Fruit fly (Drosophila melanogaster) whole organism, pupa: ENCODE measurements around the gene bt.
A peak's percentile ranks its signal among the peaks of the same experiment; 100 is the strongest.

ENCODE experiments used
- CG10348 ChIP-seq: fragments of 200-800 bp; sonication (Bioruptor generic); IDR thresholded peaks from 2 replicates; pipeline ENCODE4 v1.3.6; 2022; ENCODE audit warnings: missing biosample characterization, missing genetic modification characterization
- CG12605 ChIP-seq: fragments of 200-800 bp; sonication (Bioruptor generic); IDR thresholded peaks from 2 replicates; pipeline ENCODE4 v1.3.6; 2022; ENCODE audit warnings: missing biosample characterization, missing genetic modification characterization
- CG13204 ChIP-seq: fragments of 200-800 bp; sonication (Bioruptor generic); optimal IDR thresholded peaks from 2 replicates; lab custom pipeline; 2018; ENCODE audit warnings: missing biosample characterization, mild to moderate bottlenecking, missing genetic modification characterization, moderate library complexity
- CG14655 ChIP-seq: fragments of 200-800 bp; sonication (Bioruptor generic); optimal IDR thresholded peaks from 3 replicates; lab custom pipeline; 2017; ENCODE audit warnings: mild to moderate bottlenecking, missing biosample characterization, missing genetic modification reagents, missing genetic modification characterization
- CG15710 ChIP-seq: fragments of 200-800 bp; sonication (Bioruptor generic); optimal IDR thresholded peaks from 2 replicates; lab custom pipeline; 2018; ENCODE audit warnings: missing biosample characterization, mild to moderate bottlenecking, missing genetic modification characterization, moderate library complexity
- CG17806 ChIP-seq: fragments of 200-800 bp; sonication (Bioruptor generic); optimal IDR thresholded peaks from 2 replicates; lab custom pipeline; 2018; ENCODE audit warnings: missing biosample characterization, mild to moderate bottlenecking, missing genetic modification characterization, moderate library complexity
- CG32121 ChIP-seq: fragments of 200-800 bp; sonication (Bioruptor generic); IDR thresholded peaks from 2 replicates; pipeline ENCODE4 v1.3.6; 2022; ENCODE audit warnings: missing biosample characterization, missing genetic modification characterization
- CG34367 ChIP-seq: fragments of 200-800 bp; sonication (Bioruptor generic); optimal IDR thresholded peaks from 2 replicates; lab custom pipeline; 2018; ENCODE audit warnings: missing biosample characterization, mild to moderate bottlenecking, missing genetic modification characterization
- CG4496 ChIP-seq: fragments of 200-800 bp; sonication (Bioruptor generic); IDR thresholded peaks from 3 replicates; pipeline ENCODE4 v1.3.6; 2022; ENCODE audit warnings: missing biosample characterization, missing genetic modification characterization
- CG8159 ChIP-seq: fragments of 200-800 bp; sonication (Bioruptor generic); optimal IDR thresholded peaks from 3 replicates; lab custom pipeline; 2018; ENCODE audit warnings: missing biosample characterization, mild to moderate bottlenecking, missing genetic modification characterization, moderate library complexity
- CG8301 ChIP-seq: fragments of 200-800 bp; sonication (Bioruptor generic); optimal IDR thresholded peaks from 2 replicates; lab custom pipeline; 2018; ENCODE audit warnings: missing biosample characterization, mild to moderate bottlenecking, missing genetic modification characterization
- CG9948 ChIP-seq: fragments of 200-800 bp; sonication (Bioruptor generic); optimal IDR thresholded peaks from 2 replicates; lab custom pipeline; 2018; ENCODE audit warnings: missing biosample characterization, mild to moderate bottlenecking, missing genetic modification characterization, moderate library complexity
- D1 ChIP-seq: fragments of 200-800 bp; sonication (Bioruptor generic); optimal IDR thresholded peaks from 2 replicates; lab custom pipeline; 2018; ENCODE audit warnings: missing biosample characterization, mild to moderate bottlenecking, missing genetic modification characterization, moderate library complexity
- EcR ChIP-seq: fragments of 200-800 bp; sonication (Bioruptor generic); optimal IDR thresholded peaks from 3 replicates; lab custom pipeline; 2019; ENCODE audit warnings: missing biosample characterization, missing genetic modification characterization, mild to moderate bottlenecking, moderate library complexity, missing genetic modification reagents
- Ets98B ChIP-seq: fragments of 200-800 bp; sonication (Bioruptor generic); IDR thresholded peaks from 2 replicates; pipeline ENCODE4 v1.3.6; 2022; ENCODE audit warnings: missing biosample characterization, missing genetic modification characterization
- Pif1A ChIP-seq: fragments of 200-800 bp; sonication (Bioruptor generic); optimal IDR thresholded peaks from 3 replicates; lab custom pipeline; 2016; ENCODE audit warnings: missing biosample characterization, missing genetic modification characterization
- Pif1B ChIP-seq: fragments of 200-800 bp; sonication (Bioruptor generic); optimal IDR thresholded peaks from 3 replicates; lab custom pipeline; 2016; ENCODE audit warnings: missing biosample characterization, missing genetic modification characterization
- Snoo ChIP-seq: fragments of 200-800 bp; sonication (Bioruptor generic); optimal IDR thresholded peaks from 3 replicates; lab custom pipeline; 2017; ENCODE audit warnings: missing biosample characterization, mild to moderate bottlenecking, missing genetic modification characterization, inconsistent platforms
- fd96Ca ChIP-seq: fragments of 200-800 bp; sonication (Bioruptor generic); IDR thresholded peaks from 3 replicates; pipeline ENCODE4 v1.3.6; 2022; ENCODE audit warnings: missing biosample characterization, missing genetic modification characterization
- gl ChIP-seq: fragments of 200-800 bp; sonication (Bioruptor generic); optimal IDR thresholded peaks from 2 replicates; lab custom pipeline; 2018; ENCODE audit warnings: missing biosample characterization, mild to moderate bottlenecking, missing genetic modification characterization
- rn ChIP-seq: fragments of 200-800 bp; sonication (Bioruptor generic); IDR thresholded peaks from 2 replicates; pipeline ENCODE4 v1.3.6; 2022; ENCODE audit warnings: missing biosample characterization, missing genetic modification characterization

The bt gene

DNA sequence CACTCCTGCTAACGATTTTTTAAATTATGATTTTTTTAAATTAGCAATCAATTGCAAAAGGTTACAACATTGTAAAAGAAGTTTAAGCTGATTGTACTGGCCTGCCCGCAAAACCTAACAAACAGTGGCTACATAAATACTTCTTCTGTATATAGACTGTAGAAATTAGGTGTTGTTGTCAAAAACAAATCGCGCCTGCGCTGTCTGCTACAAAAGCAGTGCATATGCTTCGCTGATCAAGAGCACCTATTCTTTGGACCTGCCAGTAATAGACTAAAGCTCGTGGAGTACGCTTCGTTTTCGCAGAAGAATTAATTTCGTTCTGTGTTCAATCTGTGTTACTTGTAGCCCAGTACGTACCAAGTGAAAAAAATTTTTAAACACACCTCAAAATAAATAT is at the start of gene bt:
TSS of gene bt (plus strand) at position 261 of the 400 bp plus-strand sequence.
- no peak for TF ChIP-seq CG12605 (GFP tag; lab: Robert Waterston, UW)
- no peak for TF ChIP-seq rn (GFP tag; lab: Robert Waterston, UW)
- TF ChIP-seq CG34367, result no peak
- no peak for TF ChIP-seq CG17806 (tag; lab: Kevin White, UChicago)
- TF ChIP-seq Pif1B (GFP tag; lab: Kevin White, UChicago), result no peak
- no peak for TF ChIP-seq Pif1A
- TF ChIP-seq EcR (GFP tag; lab: Kevin White, UChicago), result no peak
- no peak for TF ChIP-seq fd96Ca
- no peak for TF ChIP-seq D1 (tag; lab: Kevin White, UChicago)
- TF ChIP-seq CG10348 (GFP tag; lab: Robert Waterston, UW), result no peak
- TF ChIP-seq gl, result no peak
- no peak for TF ChIP-seq CG13204 (GFP tag; lab: Kevin White, UChicago)
- TF ChIP-seq Ets98B (GFP tag; lab: Robert Waterston, UW), result no peak
- TF ChIP-seq, all 21 proteins: peak for 0

DNA sequence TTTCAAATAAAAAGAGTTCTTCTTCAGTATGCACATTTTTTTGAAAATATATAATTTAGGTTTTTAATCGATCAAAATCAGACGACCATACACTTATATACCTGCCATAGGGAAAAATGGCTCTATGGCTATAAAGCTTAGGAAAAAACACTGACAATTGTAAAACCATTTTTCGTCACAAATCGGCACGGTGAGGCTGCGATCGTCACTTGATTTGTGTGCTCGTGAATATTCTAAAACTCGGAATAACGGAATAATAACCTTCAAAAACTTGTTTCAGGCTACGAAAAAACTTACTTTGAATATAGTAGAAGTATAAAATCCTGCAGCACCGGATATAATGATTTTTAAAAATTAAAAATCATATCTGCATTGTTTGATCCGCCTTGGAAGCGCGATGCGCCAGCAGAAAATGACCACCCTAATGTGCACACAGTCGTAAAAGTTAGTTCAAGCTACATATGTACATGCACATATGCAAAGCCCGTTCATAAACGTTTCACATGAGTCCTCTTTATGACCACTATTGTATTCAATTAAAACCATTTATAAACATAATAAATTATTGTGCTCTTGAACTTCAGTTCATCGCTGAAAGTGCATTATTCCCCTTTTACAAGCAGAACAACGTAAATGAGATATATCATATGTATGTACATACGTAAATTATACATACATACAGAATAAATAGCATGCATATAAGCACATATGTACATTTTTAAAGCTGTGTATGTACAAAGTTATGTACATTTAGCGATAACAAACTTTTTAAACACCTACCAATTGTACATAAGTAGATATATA is 29.1 kb upstream of the bt start:
- TF ChIP-seq CG32121 (GFP tag; lab: Robert Waterston, UW) (peak; percentile 65; the same call in 1 of the 2 replicates), D1 (tag; lab: Kevin White, UChicago) (peak; percentile 81), CG9948 (tag; lab: Kevin White, UChicago) (no peak), CG8301 (tag; lab: Kevin White, UChicago) (no peak), Pif1A (peak; percentile 42), CG15710 (no peak), Snoo (tag; lab: Kevin White, UChicago) (peak; percentile 48), Pif1B (GFP tag; lab: Kevin White, UChicago) (peak; percentile 21), fd96Ca (no peak), CG12605 (GFP tag; lab: Robert Waterston, UW) (no peak)

DNA sequence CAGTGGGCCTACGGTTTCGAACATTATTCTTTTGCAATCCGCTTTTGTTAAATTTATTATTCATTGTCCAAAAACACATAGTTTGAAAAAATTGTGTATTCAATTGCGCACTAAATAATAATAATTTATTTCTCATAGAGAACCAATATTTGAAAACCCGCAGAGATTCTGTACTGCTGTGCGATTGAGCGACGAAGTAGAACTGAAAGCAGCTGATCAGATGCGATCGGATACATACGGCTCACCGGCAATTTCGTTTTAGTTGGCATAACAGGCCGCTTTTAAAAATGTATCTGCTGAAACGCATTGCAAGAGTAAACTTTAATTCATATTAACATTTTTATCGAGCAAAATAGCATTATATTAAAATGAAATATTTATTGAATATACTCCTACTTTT is 28.4 kb upstream of the bt start, which contains the start of gene myo:
TSS of gene myo (minus strand) at position 211 of the 400 bp plus-strand sequence.
- TF ChIP-seq CG8301 (tag; lab: Kevin White, UChicago), result peak; percentile 1
- peak; percentile 11 for TF ChIP-seq CG17806 (tag; lab: Kevin White, UChicago)
- TF ChIP-seq CG9948 (tag; lab: Kevin White, UChicago), result no peak
- no peak for TF ChIP-seq CG12605 (GFP tag; lab: Robert Waterston, UW)
- TF ChIP-seq fd96Ca, result no peak
- TF ChIP-seq CG34367, result peak; percentile 14
- TF ChIP-seq Ets98B (GFP tag; lab: Robert Waterston, UW), result no peak
- TF ChIP-seq CG8159 (tag; lab: Kevin White, UChicago), result no peak
- no peak for TF ChIP-seq CG13204 (GFP tag; lab: Kevin White, UChicago)
- peak; percentile 8 for TF ChIP-seq D1 (tag; lab: Kevin White, UChicago)
- peak; percentile 6 for TF ChIP-seq gl
- TF ChIP-seq Snoo (tag; lab: Kevin White, UChicago), result peak; percentile 21
- no peak for TF ChIP-seq CG10348 (GFP tag; lab: Robert Waterston, UW)
- TF ChIP-seq EcR (GFP tag; lab: Kevin White, UChicago), result no peak
- no peak for TF ChIP-seq CG4496 (GFP tag; lab: Robert Waterston, UW)
- TF ChIP-seq Pif1A, result peak; percentile 8
- no peak for TF ChIP-seq CG14655
- TF ChIP-seq CG32121 (GFP tag; lab: Robert Waterston, UW), result no peak
- TF ChIP-seq Pif1B (GFP tag; lab: Kevin White, UChicago), result peak; percentile 18
- TF ChIP-seq rn (GFP tag; lab: Robert Waterston, UW), result no peak
- TF ChIP-seq CG15710, result peak; percentile 12

DNA sequence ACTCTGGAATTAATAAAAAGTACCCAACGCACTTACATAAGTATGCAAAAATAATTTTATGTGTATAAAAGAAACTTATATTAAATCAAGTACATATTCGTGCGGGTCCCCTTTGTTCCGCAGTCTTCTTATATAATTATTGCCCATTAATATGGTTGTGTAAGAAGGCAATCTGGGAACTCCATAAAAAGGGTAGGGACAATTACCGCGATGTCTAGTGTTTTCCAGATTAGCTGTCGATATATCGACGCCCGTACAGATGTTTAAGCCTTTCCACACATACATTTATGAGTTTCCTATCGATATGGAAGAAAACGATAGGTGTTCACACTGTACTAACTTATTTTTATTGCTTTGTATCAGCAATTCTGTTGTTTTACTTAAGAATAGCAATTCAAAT is 27.6 kb upstream of the bt start:
- TF ChIP-seq CG8159 (tag; lab: Kevin White, UChicago), result peak; percentile 10
- TF ChIP-seq D1 (tag; lab: Kevin White, UChicago), result peak; percentile 25
- TF ChIP-seq Ets98B (GFP tag; lab: Robert Waterston, UW), result no peak
- peak; percentile 36; the same call in 1 of the 2 replicates for TF ChIP-seq CG32121 (GFP tag; lab: Robert Waterston, UW)
- no peak for TF ChIP-seq CG34367
- peak; percentile 2 for TF ChIP-seq CG15710
- TF ChIP-seq CG17806 (tag; lab: Kevin White, UChicago), result peak; percentile 1
- no peak for TF ChIP-seq EcR (GFP tag; lab: Kevin White, UChicago)
- no peak for TF ChIP-seq Pif1A
- no peak for TF ChIP-seq CG8301 (tag; lab: Kevin White, UChicago)
- TF ChIP-seq gl, result no peak
- peak; percentile 20 for TF ChIP-seq Pif1B (GFP tag; lab: Kevin White, UChicago)

DNA sequence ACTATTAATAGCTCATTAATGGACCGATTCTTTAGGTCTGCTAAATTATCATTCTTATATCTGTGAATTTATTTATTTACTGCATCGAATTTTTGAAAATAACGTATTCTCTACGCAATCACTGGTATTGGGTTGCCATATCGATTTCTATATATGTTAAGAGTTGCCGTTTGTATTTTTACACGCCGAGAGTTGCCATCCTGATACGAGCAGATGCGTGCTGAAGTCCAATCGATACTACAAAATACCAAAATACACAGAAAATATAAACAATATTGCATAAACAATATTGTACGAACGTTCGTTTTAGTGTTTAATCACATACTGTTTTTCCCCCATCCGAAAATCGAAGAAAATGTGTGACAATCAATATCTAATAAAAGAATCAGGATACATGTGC is 26.7 kb upstream of the bt start, which contains the start of gene ey:
TSS of gene ey (plus strand) at position 227 of the 400 bp plus-strand sequence.
- no peak for TF ChIP-seq EcR (GFP tag; lab: Kevin White, UChicago)
- no peak for TF ChIP-seq CG14655
- TF ChIP-seq Pif1B (GFP tag; lab: Kevin White, UChicago), result peak; percentile 19
- no peak for TF ChIP-seq Pif1A
- TF ChIP-seq CG34367, result no peak
- peak; percentile 48; the same call in 1 of the 2 replicates for TF ChIP-seq CG32121 (GFP tag; lab: Robert Waterston, UW)
- TF ChIP-seq Ets98B (GFP tag; lab: Robert Waterston, UW), result no peak
- TF ChIP-seq gl, result no peak
- no peak for TF ChIP-seq fd96Ca
- no peak for TF ChIP-seq CG12605 (GFP tag; lab: Robert Waterston, UW)
- no peak for TF ChIP-seq CG17806 (tag; lab: Kevin White, UChicago)
- TF ChIP-seq Snoo (tag; lab: Kevin White, UChicago), result no peak
- TF ChIP-seq CG15710, result peak; percentile 27
- TF ChIP-seq CG9948 (tag; lab: Kevin White, UChicago), result no peak
- TF ChIP-seq CG4496 (GFP tag; lab: Robert Waterston, UW), result no peak
- TF ChIP-seq CG8159 (tag; lab: Kevin White, UChicago), result no peak
- TF ChIP-seq rn (GFP tag; lab: Robert Waterston, UW), result no peak
- no peak for TF ChIP-seq CG13204 (GFP tag; lab: Kevin White, UChicago)
- no peak for TF ChIP-seq CG8301 (tag; lab: Kevin White, UChicago)
- peak; percentile 43 for TF ChIP-seq D1 (tag; lab: Kevin White, UChicago)
- TF ChIP-seq, all 21 proteins: peak for 4
